Worm (Caenorhabditis elegans): Measurements from ENCODE around the gene T09A5.14.
A peak's percentile ranks its signal among the peaks of the same experiment; 100 is the strongest.

The T09A5.14 gene

DNA sequence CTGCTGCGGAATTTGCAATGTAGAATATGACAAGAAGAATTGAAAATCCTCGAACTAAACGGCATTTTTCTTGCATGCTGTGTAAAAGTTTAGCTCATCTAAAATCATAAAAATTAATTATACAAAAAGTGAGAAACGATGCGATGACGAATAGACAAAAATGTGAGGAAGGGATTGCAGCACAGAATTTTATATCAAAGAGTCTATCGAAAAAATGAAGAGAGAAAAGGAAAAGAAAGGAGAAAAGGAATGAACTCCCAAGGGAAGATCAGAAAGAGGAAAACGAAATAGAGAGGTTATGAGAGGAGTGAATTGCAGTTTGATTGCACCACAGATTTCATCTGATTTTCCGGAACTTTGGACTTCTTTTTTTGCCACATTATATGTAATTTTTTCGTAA, 37.9 kb upstream of the T09A5.14 start, which contains the start of gene glr-4:
Gene glr-4 (minus strand): TSS at position 101 of the 400 bp plus-strand sequence.
- TF ChIP-seq tbx-8 (GFP tag; optimal IDR thresholded peaks at IDR 0.05): no peak
- no peak for TF ChIP-seq sem-2 (GFP tag; optimal IDR thresholded peaks at IDR 0.05)
- TF ChIP-seq ces-1 (GFP tag; optimal IDR thresholded peaks at IDR 0.05): peak; percentile 5

DNA sequence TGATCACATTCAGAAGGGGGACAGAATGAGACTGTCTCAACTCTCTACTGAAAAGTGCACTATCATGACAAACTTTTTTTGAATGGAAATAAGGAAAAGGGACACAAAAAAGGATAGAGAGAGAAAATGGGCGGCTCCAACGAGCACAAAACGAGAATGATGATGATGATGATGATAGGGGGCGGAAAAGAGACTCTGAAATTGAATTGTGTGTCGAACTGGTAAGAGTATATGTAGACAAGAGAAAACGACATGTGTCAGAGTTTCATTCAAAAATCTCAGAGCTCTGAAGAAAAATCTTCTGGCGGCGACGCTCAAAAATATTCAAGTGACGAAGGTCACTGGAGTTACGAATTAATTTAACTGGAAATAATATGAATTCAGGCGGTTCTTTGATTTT, 36.9 kb upstream of the T09A5.14 start:
- TF ChIP-seq ces-1 (GFP tag; optimal IDR thresholded peaks at IDR 0.05) (peak; percentile 52), sptf-1 (tag; optimal IDR thresholded peaks at IDR 0.05) (no peak), hlh-1 (tag; optimal IDR thresholded peaks at IDR 0.05) (no peak)

ce11 chrII:7801255-7801654, 30.9 kb upstream of the T09A5.14 start:
- TF ChIP-seq mep-1 (tag; optimal IDR thresholded peaks at IDR 0.05) (no peak), unc-120 (tag; optimal IDR thresholded peaks at IDR 0.05; ENCODE audit: poor library complexity, severe bottlenecking) (no peak)

- peak; percentile 97 for TF ChIP-seq elt-1 (tag; optimal IDR thresholded peaks at IDR 0.05; ENCODE audit: borderline replicate concordance, insufficient read depth)
- no peak for TF ChIP-seq pha-4 (tag; optimal IDR thresholded peaks at IDR 0.05)
- TF ChIP-seq ceh-39 (tag; optimal IDR thresholded peaks at IDR 0.05): no peak
- peak; percentile 36 for TF ChIP-seq zip-8 (tag; optimal IDR thresholded peaks at IDR 0.05)
- TF ChIP-seq bed-3 (GFP tag; optimal IDR thresholded peaks at IDR 0.05): no peak
These were observed 30.3 kb upstream of the T09A5.14 start for ce11 chrII:7801899-7802298.

DNA sequence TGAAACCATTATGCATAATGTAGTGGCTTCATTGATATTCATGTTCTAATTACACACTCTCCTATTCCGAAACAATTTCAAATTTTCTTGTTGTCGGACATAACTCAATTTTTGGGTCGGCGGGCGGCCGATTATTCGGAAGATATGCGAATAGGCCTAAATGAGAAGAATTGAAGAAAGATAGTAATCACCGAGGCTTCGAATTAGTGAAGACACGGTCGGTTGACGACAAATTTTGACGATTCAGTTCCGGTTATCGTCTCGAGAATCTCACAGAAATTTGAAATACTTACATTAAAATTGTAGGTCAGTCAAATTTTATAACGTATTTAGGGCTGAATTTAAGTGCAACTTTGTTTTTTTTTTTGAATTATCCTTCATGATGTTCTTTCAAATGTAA, 29.0 kb upstream of the T09A5.14 start:
- TF ChIP-seq ces-1 (GFP tag; optimal IDR thresholded peaks at IDR 0.05) (peak; percentile 86), nhr-2 (tag; optimal IDR thresholded peaks at IDR 0.05) (no peak), elt-1 (tag; optimal IDR thresholded peaks at IDR 0.05; ENCODE audit: borderline replicate concordance, insufficient read depth) (peak; percentile 62)

DNA sequence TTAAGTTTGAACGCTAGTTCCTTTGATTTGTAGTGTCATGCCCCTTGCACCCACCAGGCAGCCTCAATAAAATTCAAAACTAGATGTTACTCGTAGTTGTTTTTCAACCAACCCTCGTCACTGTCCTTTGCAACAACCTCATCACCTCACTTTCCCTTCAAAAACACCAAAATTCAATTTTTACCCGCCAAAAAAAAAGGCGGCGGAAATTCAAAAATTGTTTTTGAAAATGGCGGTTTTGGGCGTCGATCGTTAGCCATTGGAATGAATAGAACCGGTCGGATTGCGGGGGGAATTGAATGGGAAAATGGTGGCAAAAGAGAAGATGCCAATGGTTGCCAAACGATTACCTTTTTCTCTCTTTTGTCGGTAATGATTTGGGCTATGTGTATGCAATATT, 26.1 kb upstream of the T09A5.14 start:
- TF ChIP-seq unc-120 (tag; optimal IDR thresholded peaks at IDR 0.05; ENCODE audit: poor library complexity, severe bottlenecking) (no peak), nhr-12 (tag; optimal IDR thresholded peaks at IDR 0.05) (no peak), nhr-2 (tag; optimal IDR thresholded peaks at IDR 0.05) (no peak), unc-39 (tag; optimal IDR thresholded peaks at IDR 0.05) (no peak), ceh-43 (GFP tag; optimal IDR thresholded peaks at IDR 0.05) (no peak), mls-2 (tag; optimal IDR thresholded peaks at IDR 0.05) (no peak), ces-1 (GFP tag; optimal IDR thresholded peaks at IDR 0.05) (no peak), lin-32 (GFP tag; optimal IDR thresholded peaks at IDR 0.05) (no peak), lsy-2 (tag; optimal IDR thresholded peaks at IDR 0.05) (no peak), cnd-1 (tag; optimal IDR thresholded peaks at IDR 0.05) (no peak), hlh-1 (tag; optimal IDR thresholded peaks at IDR 0.05) (no peak), pha-4 (tag; optimal IDR thresholded peaks at IDR 0.05) (no peak)

- no peak for TF ChIP-seq nhr-76 (tag; optimal IDR thresholded peaks at IDR 0.05)
- TF ChIP-seq ham-2 (GFP tag; optimal IDR thresholded peaks at IDR 0.05): no peak
- TF ChIP-seq bed-3 (GFP tag; optimal IDR thresholded peaks at IDR 0.05): no peak
- no peak for TF ChIP-seq mab-5 (tag; optimal IDR thresholded peaks at IDR 0.05)
- no peak for TF ChIP-seq ceh-83 (GFP tag; optimal IDR thresholded peaks at IDR 0.05)
- TF ChIP-seq pha-4 (tag; optimal IDR thresholded peaks at IDR 0.05): no peak
- TF ChIP-seq ztf-11 (tag; optimal IDR thresholded peaks at IDR 0.05): no peak
- no peak for TF ChIP-seq unc-62 (GFP tag; optimal IDR thresholded peaks at IDR 0.05)
- no peak for TF ChIP-seq sptf-1 (tag; optimal IDR thresholded peaks at IDR 0.05)
- no peak for TF ChIP-seq tbx-8 (GFP tag; optimal IDR thresholded peaks at IDR 0.05)
- TF ChIP-seq nhr-2 (tag; optimal IDR thresholded peaks at IDR 0.05): no peak
- no peak for TF ChIP-seq ces-1 (GFP tag; optimal IDR thresholded peaks at IDR 0.05)
- no peak for TF ChIP-seq hlh-1 (tag; optimal IDR thresholded peaks at IDR 0.05)
- TF ChIP-seq mep-1 (tag; optimal IDR thresholded peaks at IDR 0.05): no peak
- no peak for TF ChIP-seq flh-1 (GFP tag; optimal IDR thresholded peaks at IDR 0.05)
These were observed 25.3 kb upstream of the T09A5.14 start for ce11 chrII:7806872-7807271.
